Worm (Caenorhabditis elegans): ENCODE data around the gene rpb-6.

- no peak for TF ChIP-seq med-1 (GFP tag; optimal IDR thresholded peaks at IDR 0.05; ENCODE audit: insufficient read depth)
- no peak for TF ChIP-seq flt-1 (GFP tag; IDR thresholded peaks at IDR 0.05)
- TF ChIP-seq ref-1 (GFP tag; conservative IDR thresholded peaks at IDR 0.05), result no peak
Observed at ce11 chrII:10557206-10557574, 22.0 kb upstream of the rpb-6 start.

All from whole organism, midembryonic.